Fruit fly (Drosophila melanogaster): ENCODE results near the gene CycY.

CycY gene

dm6 chr2L:11829277-11829676, 15.7 kb upstream of the CycY start, which contains the start of gene esc (continued):
- TF ChIP-seq chif (GFP tag; optimal IDR thresholded peaks at IDR 0.05) (no peak), Sin3A (optimal IDR thresholded peaks at IDR 0.05) (peak; percentile 72), slbo (GFP tag; IDR thresholded peaks at IDR 0.05) (peak; percentile 39; the same call in 1 of the 2 replicates), knrl (GFP tag; IDR thresholded peaks at IDR 0.05; ENCODE audit: partially characterized antibody) (no peak), CG3726 (GFP tag; IDR thresholded peaks at IDR 0.05) (no peak), mirr (GFP tag; optimal IDR thresholded peaks at IDR 0.05) (no peak), pzg (GFP tag; optimal IDR thresholded peaks at IDR 0.05) (peak; percentile 96), tna (GFP tag; IDR thresholded peaks at IDR 0.05; ENCODE audit: partially characterized antibody) (no peak), CG14050 (GFP tag; IDR thresholded peaks at IDR 0.05) (no peak), vvl (GFP tag; IDR thresholded peaks at IDR 0.05) (no peak; the same call in 1 of the 2 replicates), CG32532 (GFP tag; IDR thresholded peaks at IDR 0.05) (no peak), Bgb (GFP tag; IDR thresholded peaks at IDR 0.05; ENCODE audit: partially characterized antibody) (peak; percentile 26; the same call in 1 of the 2 replicates), mam (GFP tag; optimal IDR thresholded peaks at IDR 0.05) (peak; percentile 45), Med (GFP tag) (peak; percentile 93), CG3995 (GFP tag; optimal IDR thresholded peaks at IDR 0.05) (no peak), CG34376 (GFP tag; optimal IDR thresholded peaks at IDR 0.05) (no peak), Pdp1 (GFP tag; optimal IDR thresholded peaks at IDR 0.05) (peak in 1 of 2 experiments; percentile 30), Kr (GFP tag; optimal IDR thresholded peaks at IDR 0.05) (no peak), psq (GFP tag; optimal IDR thresholded peaks at IDR 0.05) (no peak)

- TF ChIP-seq CG2120 (GFP tag; optimal IDR thresholded peaks at IDR 0.05) (peak; percentile 52), Gsc (GFP tag; IDR thresholded peaks at IDR 0.05) (no peak), lmd (GFP tag; IDR thresholded peaks at IDR 0.05) (0 out of 2 replicates have a peak, but pooled peaks have one; percentile 6), grau (tag; optimal IDR thresholded peaks at IDR 0.05) (peak; percentile 28), CG18599 (GFP tag; optimal IDR thresholded peaks at IDR 0.05) (peak; percentile 35), CG18476 (GFP tag; optimal IDR thresholded peaks at IDR 0.05) (peak; percentile 59), CG13894 (tag; optimal IDR thresholded peaks at IDR 0.05) (peak; percentile 55), onecut (GFP tag; IDR thresholded peaks at IDR 0.05) (peak; percentile 70), lab (GFP tag; optimal IDR thresholded peaks at IDR 0.05) (peak; percentile 26), br (optimal IDR thresholded peaks at IDR 0.05) (no peak), CG7556 (GFP tag; optimal IDR thresholded peaks at IDR 0.05) (peak; percentile 5), Rfx (GFP tag; IDR thresholded peaks at IDR 0.05) (peak; percentile 9; the same call in 1 of the 2 replicates), Ets65A (GFP tag) (peak; percentile 25), gem (tag; optimal IDR thresholded peaks at IDR 0.05) (peak; percentile 15), CG15514 (GFP tag; optimal IDR thresholded peaks at IDR 0.05) (peak; percentile 1), Fer1 (GFP tag; optimal IDR thresholded peaks at IDR 0.05) (peak; percentile 28), lilli (GFP tag; optimal IDR thresholded peaks at IDR 0.05) (no peak), CG1603 (tag; optimal IDR thresholded peaks at IDR 0.05) (no peak), row (GFP tag; IDR thresholded peaks at IDR 0.05) (peak; percentile 72), Meics (GFP tag; optimal IDR thresholded peaks at IDR 0.05) (peak; percentile 4), Adf1 (GFP tag; IDR thresholded peaks at IDR 0.05) (0 out of 2 replicates have a peak, but pooled peaks have one; percentile 11), abd-A (tag; optimal IDR thresholded peaks at IDR 0.05) (peak; percentile 69), hkb (optimal IDR thresholded peaks at IDR 0.05) (peak; percentile 83), hkb (GFP tag; IDR thresholded peaks at IDR 0.05) (no peak), wor (GFP tag; IDR thresholded peaks at IDR 0.05) (no peak), cad (GFP tag; optimal IDR thresholded peaks at IDR 0.05) (no peak), Med (GFP tag) (peak; percentile 70), CG7839 (tag; optimal IDR thresholded peaks at IDR 0.05) (peak; percentile 3), CG11504 (tag; optimal IDR thresholded peaks at IDR 0.05) (peak; percentile 31), CG6654 (GFP tag; optimal IDR thresholded peaks at IDR 0.05) (no peak)
Measured at dm6 chr2L:11823470-11824162, 10.0 kb upstream of the CycY start.

All from whole organism, embryonic.